Fruit fly (Drosophila melanogaster) whole organism: ENCODE measurements around the gene BckdhA.

Source experiments
- CG8478 ChIP-seq: fragments of >200 bp; optimal IDR thresholded peaks from 2 replicates; lab custom pipeline; 2018; ENCODE audit warnings: inconsistent platforms
- Dll ChIP-seq: fragments of >200 bp; optimal IDR thresholded peaks from 2 replicates; lab custom pipeline; 2017
- EcR ChIP-seq, 2 experiments: fragments of >200 bp; optimal IDR thresholded peaks; 2 replicates each; lab custom pipeline; 2017; ENCODE audit warnings: missing biosample characterization in 2 of 2, missing genetic modification characterization in 2 of 2, missing genetic modification reagents in 2 of 2
- pan ChIP-seq: fragments of >200 bp; optimal IDR thresholded peaks from 2 replicates; lab custom pipeline; 2017
- psq ChIP-seq: fragments of >200 bp; optimal IDR thresholded peaks from 2 replicates; lab custom pipeline; 2017
- usp ChIP-seq: fragments of >200 bp; optimal IDR thresholded peaks from 2 replicates; lab custom pipeline; 2017; ENCODE audit warnings: missing biosample characterization, missing genetic modification characterization, mixed read lengths

Gene BckdhA

DNA sequence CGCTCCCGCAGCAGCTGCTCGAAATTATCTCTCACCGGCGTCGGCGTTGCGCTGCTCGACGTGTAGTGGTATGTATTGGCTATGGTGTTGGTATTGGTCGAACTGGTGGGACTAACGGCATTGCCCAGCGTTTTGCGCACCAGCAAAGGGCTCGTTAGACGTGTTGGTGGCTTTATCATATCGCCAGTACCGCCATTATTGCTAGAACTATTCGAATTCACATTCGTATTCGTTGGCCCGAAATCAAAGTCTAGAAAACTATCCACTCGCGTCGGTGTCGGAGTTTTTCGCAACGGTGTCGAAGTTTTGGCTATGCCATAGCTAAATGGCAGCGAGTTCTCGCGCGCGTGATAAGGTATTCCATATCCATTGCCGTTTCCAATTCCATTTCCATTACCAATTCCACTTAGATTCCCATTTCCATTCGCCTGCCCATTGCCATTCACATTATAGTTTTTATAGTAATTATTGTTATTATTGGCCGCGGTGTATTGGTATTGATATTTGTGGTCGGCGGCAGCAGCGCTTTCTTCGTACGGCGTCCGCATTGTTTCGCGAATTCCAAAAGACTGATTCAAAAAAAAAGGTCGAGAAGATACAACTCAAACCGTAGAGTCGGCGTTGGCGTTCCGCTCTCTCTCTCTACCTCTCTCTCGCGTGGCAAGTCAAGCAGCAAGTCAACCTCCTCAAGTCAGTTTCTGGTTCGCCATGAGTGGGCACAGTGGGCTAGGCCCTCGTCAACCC is 23.0 kb upstream of the BckdhA start, which contains the start of gene by:
Gene by (minus strand): TSS at position 575 of the 744 bp plus-strand sequence.
- TF ChIP-seq Dll (lab: Kevin White, UChicago) (peak; percentile 73), psq (no peak), usp (GFP tag; lab: Kevin White, UChicago) (no peak), pan (no peak), CG8478 (no peak), EcR (GFP tag; optimal IDR thresholded peaks at IDR 0.05; lab: Kevin White, UChicago) (no peak)

DNA sequence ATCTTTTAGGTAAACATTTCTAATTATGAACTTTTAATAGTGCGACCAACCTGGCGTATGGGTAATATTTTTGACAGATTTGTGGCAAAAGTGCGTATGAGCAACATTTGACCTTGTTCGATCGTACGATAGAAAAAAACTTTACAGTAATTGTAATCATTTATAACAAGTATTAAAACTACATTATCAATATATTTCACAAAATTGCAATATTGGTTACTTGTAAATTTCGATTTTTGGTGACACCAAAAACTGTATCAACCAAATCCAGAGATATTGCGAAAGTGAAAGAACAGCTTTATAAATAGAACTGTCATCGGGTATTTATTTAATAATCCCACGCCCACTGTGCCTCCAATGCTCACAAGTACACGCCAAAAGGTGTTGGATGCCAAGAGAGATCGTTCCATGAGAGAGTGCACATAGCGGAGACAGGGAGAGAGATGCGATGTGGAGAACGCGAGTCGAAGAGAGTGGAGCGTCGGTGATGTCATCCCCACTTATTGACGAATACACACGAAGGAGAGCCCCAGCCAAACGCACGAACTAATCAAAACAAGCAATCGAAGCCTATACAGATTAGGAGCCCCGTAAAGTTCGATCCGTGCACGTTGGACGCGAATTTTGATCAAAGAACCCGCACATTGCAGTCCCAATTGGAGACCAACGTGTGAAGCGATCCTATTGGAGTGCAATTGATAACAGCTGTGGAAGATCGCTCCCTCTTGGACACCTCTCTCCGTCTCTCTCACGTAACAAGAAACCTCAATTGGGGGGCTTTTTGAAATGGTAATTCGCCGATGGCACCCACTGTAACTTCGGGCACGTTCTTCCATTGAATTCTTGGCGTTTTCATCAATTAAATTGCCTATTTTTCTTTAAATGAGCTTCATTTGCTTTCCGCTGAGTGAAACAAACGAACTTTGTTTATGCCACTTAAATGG is 22.1 kb upstream of the BckdhA start:
- no peak for TF ChIP-seq psq
- no peak for TF ChIP-seq usp (GFP tag; lab: Kevin White, UChicago)
- no peak for TF ChIP-seq CG8478
- peak; percentile 91 for TF ChIP-seq Dll (lab: Kevin White, UChicago)

dm6 chr3R:9534125-9534496 is 21.5 kb upstream of the BckdhA start:
- no peak for TF ChIP-seq CG8478
- TF ChIP-seq usp (GFP tag; lab: Kevin White, UChicago): no peak

DNA sequence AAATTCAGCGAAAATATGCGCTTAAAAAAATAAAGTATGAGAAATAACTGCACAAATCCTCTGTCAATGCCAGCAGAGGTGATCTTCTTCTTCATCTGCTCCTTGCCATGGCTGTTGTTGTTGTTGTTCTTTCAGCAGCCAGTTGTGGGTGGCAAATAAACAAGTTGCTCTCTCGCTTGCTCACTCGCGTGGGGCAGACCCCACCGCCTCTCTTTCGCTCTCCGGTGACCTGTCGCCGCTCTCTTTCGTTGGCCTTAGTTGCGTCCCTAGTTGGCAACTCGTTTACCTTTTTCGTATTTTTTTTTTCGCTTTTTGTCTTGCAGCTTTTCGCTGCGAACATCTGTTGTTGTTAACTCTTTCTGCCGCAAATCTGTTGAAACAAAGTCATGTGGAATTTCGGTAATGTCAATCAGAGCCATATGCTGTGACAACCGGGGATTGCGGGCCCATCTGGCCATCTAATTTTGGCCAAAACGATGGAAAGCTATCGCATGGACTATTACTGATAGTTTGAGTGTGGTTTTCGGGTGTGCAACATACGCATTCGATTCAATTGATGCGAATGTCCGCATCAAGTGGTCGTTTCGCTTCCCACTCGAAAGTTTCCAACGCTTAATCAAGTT is 20.9 kb upstream of the BckdhA start:
- TF ChIP-seq psq: no peak
- no peak for TF ChIP-seq EcR (GFP tag; optimal IDR thresholded peaks at IDR 0.05; lab: Kevin White, UChicago)
- TF ChIP-seq usp (GFP tag; lab: Kevin White, UChicago): no peak
- TF ChIP-seq pan: no peak
- TF ChIP-seq CG8478: no peak
- no peak for TF ChIP-seq Dll (lab: Kevin White, UChicago)

dm6 chr3R:9543495-9544180 is 11.9 kb upstream of the BckdhA start:
- TF ChIP-seq psq (no peak), Dll (lab: Kevin White, UChicago) (no peak), EcR (GFP tag; optimal IDR thresholded peaks at IDR 0.05; lab: Kevin White, UChicago) (no peak), CG8478 (no peak), usp (GFP tag; lab: Kevin White, UChicago) (no peak), pan (no peak)

dm6 chr3R:9546808-9547381 is 8.7 kb upstream of the BckdhA start:
- TF ChIP-seq Dll (lab: Kevin White, UChicago) (no peak), pan (no peak), CG8478 (no peak), psq (no peak), EcR (GFP tag; optimal IDR thresholded peaks at IDR 0.05; lab: Kevin White, UChicago) (no peak), usp (GFP tag; lab: Kevin White, UChicago) (no peak)

DNA sequence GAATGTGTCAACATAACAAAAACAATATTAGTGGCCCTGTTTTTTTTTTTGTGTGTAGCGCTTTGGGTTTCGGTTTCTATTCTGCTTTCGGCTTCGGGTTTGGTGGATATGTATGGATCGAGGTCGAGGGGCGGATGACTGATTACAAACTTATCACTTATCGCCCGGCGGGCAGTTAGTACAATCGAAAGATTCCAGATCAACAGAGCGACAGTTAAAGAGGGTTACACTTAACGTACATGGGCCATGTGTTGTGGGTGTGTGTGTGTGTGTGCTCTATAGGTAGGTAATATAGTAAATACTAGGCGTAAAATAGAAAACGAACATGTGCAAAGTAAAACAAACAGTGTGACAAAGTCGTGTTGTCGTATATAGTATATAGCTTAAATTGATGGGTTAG is 6.8 kb upstream of the BckdhA start:
- TF ChIP-seq CG8478 (no peak), psq (no peak), EcR (GFP tag; optimal IDR thresholded peaks at IDR 0.05; lab: Kevin White, UChicago) (no peak), Dll (lab: Kevin White, UChicago) (no peak), usp (GFP tag; lab: Kevin White, UChicago) (no peak), pan (no peak)

DNA sequence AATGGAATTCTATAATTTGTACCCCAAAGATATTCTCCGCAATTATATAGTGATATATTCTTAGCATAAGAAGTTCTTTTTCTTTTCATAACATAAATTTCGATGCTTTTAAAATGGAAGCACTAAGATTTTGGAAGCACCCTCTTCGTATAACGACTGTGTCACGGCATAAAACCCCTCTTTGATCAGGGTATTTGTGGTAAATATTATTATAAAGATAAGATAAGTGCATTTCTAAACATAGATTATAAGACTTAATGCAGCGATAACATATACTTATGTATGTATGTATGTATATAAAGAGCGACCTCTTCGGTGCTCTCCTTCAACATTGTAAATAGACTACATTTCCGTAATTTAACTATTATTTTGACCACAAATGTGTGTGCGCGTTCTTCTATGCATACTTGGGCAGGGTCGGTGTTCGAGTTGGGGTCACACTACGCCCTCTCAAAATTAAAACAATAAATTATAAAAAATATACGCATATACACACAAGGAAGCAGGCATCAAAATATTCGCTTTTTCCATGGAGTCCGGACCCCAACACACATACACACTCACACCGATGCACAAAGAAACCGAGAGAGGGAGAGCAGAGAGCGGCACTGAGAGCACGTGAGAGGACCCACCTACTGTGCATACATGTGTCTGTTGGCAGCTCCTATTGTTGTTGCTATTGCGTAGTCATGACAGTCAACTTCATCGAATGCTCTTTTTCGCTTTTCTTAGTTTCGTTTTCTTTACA is 5.1 kb upstream of the BckdhA start:
- TF ChIP-seq CG8478: no peak
- TF ChIP-seq pan: no peak
- no peak for TF ChIP-seq psq
- no peak for TF ChIP-seq usp (GFP tag; lab: Kevin White, UChicago)
- TF ChIP-seq Dll (lab: Kevin White, UChicago): no peak
- no peak for TF ChIP-seq EcR (GFP tag; optimal IDR thresholded peaks at IDR 0.05; lab: Kevin White, UChicago)

dm6 chr3R:9551013-9551658 is 4.4 kb upstream of the BckdhA start:
- TF ChIP-seq Dll (lab: Kevin White, UChicago) (peak; percentile 93), psq (no peak)

DNA sequence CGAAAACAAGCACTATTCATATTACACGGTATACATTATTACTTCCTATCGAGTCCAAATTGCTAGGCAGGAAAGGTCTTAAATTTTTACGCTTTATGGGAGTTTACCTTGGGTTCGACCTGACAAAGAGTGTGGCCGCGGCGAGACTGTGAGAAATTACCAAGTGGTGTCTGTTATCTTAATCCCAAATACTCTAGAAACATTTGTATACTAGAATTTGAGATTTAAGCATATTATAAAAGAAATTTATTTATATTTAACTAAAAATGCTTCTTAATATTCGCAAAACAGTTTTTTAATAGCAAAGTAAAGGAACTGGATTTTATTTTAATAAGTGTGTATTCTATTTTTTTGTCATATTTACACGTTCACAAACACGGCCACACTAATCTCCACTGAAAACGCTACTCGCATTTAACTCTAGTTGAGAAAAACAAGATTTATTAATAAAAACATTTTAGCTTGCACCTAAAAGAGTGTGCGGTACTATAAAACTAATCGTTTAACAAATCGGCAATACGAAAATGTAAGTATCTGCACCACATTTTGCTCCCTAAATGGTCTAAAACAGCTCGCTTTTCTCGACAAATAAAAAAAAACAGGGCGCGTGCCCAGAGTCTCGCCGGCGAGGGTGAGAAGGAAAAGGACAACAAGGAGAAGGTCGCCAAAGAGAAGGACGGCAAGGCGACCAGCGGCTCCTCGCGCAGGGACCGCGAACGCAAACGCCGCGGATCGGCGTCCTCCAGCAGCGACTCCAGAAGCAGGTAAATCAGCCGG is 3.7 kb upstream of the BckdhA start, which contains the start of the genes mura and RnpS1:
Gene mura (minus strand): TSS at position 148 of the 777 bp plus-strand sequence.
Gene RnpS1 (plus strand): TSS at position 376 of the 777 bp plus-strand sequence.
- TF ChIP-seq psq (no peak), pan (no peak)
